Fruit fly (Drosophila melanogaster): ENCODE data around the gene DIP-iota.

The DIP-iota gene

dm6 chr2L:6611374-6612005 is 10.0 kb downstream of the DIP-iota start (continued):
- TF ChIP-seq caup (GFP tag; optimal IDR thresholded peaks at IDR 0.05; ENCODE audit: severe bottlenecking), result no peak
- TF ChIP-seq HLH4C (GFP tag; IDR thresholded peaks at IDR 0.05; ENCODE audit: partially characterized antibody), result no peak
- TF ChIP-seq seq (GFP tag; IDR thresholded peaks at IDR 0.05), result no peak
- no peak for TF ChIP-seq Dek (tag; optimal IDR thresholded peaks at IDR 0.05)
- no peak for TF ChIP-seq yki (optimal IDR thresholded peaks at IDR 0.05)
- no peak for TF ChIP-seq CG2889 (GFP tag; IDR thresholded peaks at IDR 0.05)
- no peak for TF ChIP-seq Hr39 (optimal IDR thresholded peaks at IDR 0.05)
- no peak for TF ChIP-seq stc (GFP tag; IDR thresholded peaks at IDR 0.05)
- TF ChIP-seq bigmax (GFP tag; optimal IDR thresholded peaks at IDR 0.05), result no peak
- TF ChIP-seq CG6272 (GFP tag; IDR thresholded peaks at IDR 0.05), result no peak
- no peak for TF ChIP-seq Lhr (GFP tag; optimal IDR thresholded peaks at IDR 0.05)
- 0 out of 2 replicates have a peak, but pooled peaks have one; percentile 18 for TF ChIP-seq CG8765 (GFP tag; IDR thresholded peaks at IDR 0.05)
- TF ChIP-seq croc (GFP tag; conservative IDR thresholded peaks at IDR 0.05), result no peak
- TF ChIP-seq peb (GFP tag; IDR thresholded peaks at IDR 0.05), result no peak
- no peak for TF ChIP-seq tio (GFP tag; optimal IDR thresholded peaks at IDR 0.05)
- TF ChIP-seq CG11093 (GFP tag; IDR thresholded peaks at IDR 0.05), result no peak
- no peak for TF ChIP-seq cas (GFP tag; IDR thresholded peaks at IDR 0.05)
- peak; percentile 24 for TF ChIP-seq CG7839 (tag; optimal IDR thresholded peaks at IDR 0.05)
- TF ChIP-seq pita (GFP tag; optimal IDR thresholded peaks at IDR 0.05), result no peak
- TF ChIP-seq CG4854 (GFP tag; optimal IDR thresholded peaks at IDR 0.05), result no peak
- TF ChIP-seq Ssrp (tag; optimal IDR thresholded peaks at IDR 0.05), result peak; percentile 18
- TF ChIP-seq NC2α (GFP tag; optimal IDR thresholded peaks at IDR 0.05), result no peak
- TF ChIP-seq Dbx (GFP tag; IDR thresholded peaks at IDR 0.05), result no peak
- no peak for TF ChIP-seq CG5245 (GFP tag; optimal IDR thresholded peaks at IDR 0.05)
- no peak for TF ChIP-seq CG6854 (GFP tag; optimal IDR thresholded peaks at IDR 0.05)
- no peak for TF ChIP-seq CG13123 (GFP tag; optimal IDR thresholded peaks at IDR 0.05)
- TF ChIP-seq CG13424 (tag; optimal IDR thresholded peaks at IDR 0.05), result peak; percentile 0
- no peak for TF ChIP-seq Optix (GFP tag; IDR thresholded peaks at IDR 0.05)
- TF ChIP-seq pum (GFP tag; optimal IDR thresholded peaks at IDR 0.05), result no peak
- TF ChIP-seq Chrac-16 (GFP tag; optimal IDR thresholded peaks at IDR 0.05), result no peak
- TF ChIP-seq CG11504 (tag; optimal IDR thresholded peaks at IDR 0.05), result peak; percentile 47
- no peak for TF ChIP-seq cato (GFP tag; optimal IDR thresholded peaks at IDR 0.05; ENCODE audit: borderline replicate concordance)
- TF ChIP-seq Aef1 (GFP tag; IDR thresholded peaks at IDR 0.05), result no peak
- TF ChIP-seq E2f1 (GFP tag; IDR thresholded peaks at IDR 0.05), result no peak
- no peak for TF ChIP-seq Myb (GFP tag; optimal IDR thresholded peaks at IDR 0.05)
- no peak for TF ChIP-seq Lim3 (GFP tag; IDR thresholded peaks at IDR 0.05)
- TF ChIP-seq CG18764 (GFP tag; optimal IDR thresholded peaks at IDR 0.05), result no peak
- TF ChIP-seq D19B (GFP tag; optimal IDR thresholded peaks at IDR 0.05), result no peak
- no peak for TF ChIP-seq CG17912 (GFP tag; optimal IDR thresholded peaks at IDR 0.05)
- TF ChIP-seq BEAF-32 (GFP tag; optimal IDR thresholded peaks at IDR 0.05), result no peak
- no peak for TF ChIP-seq CG6683 (GFP tag; optimal IDR thresholded peaks at IDR 0.05)
- 0 out of 2 replicates have a peak, but pooled peaks have one; percentile 13 for TF ChIP-seq lmd (GFP tag; IDR thresholded peaks at IDR 0.05)
- TF ChIP-seq vfl (GFP tag; optimal IDR thresholded peaks at IDR 0.05), result no peak
- TF ChIP-seq CG10654 (GFP tag; optimal IDR thresholded peaks at IDR 0.05), result no peak
- TF ChIP-seq sug (tag; optimal IDR thresholded peaks at IDR 0.05), result no peak
- TF ChIP-seq CG6654 (GFP tag; optimal IDR thresholded peaks at IDR 0.05), result no peak
- no peak for TF ChIP-seq CG12104 (GFP tag; optimal IDR thresholded peaks at IDR 0.05)
- TF ChIP-seq Rfx (GFP tag; IDR thresholded peaks at IDR 0.05), result no peak
- no peak for TF ChIP-seq exex (tag; optimal IDR thresholded peaks at IDR 0.05)
- no peak for TF ChIP-seq CG11560 (tag; IDR thresholded peaks at IDR 0.05)
- no peak for TF ChIP-seq grn (GFP tag; optimal IDR thresholded peaks at IDR 0.05)
- TF ChIP-seq gsb-n (tag; optimal IDR thresholded peaks at IDR 0.05), result peak; percentile 9
